Fruit fly (Drosophila melanogaster) whole organism, prepupa: ENCODE measurements around the gene CG5877.

Experiments
- Blimp-1 ChIP-seq: fragments of 200-800 bp; sonication (Bioruptor generic); optimal IDR thresholded peaks from 3 replicates; lab custom pipeline; 2017; ENCODE audit warnings: missing biosample characterization, missing genetic modification characterization, mild to moderate bottlenecking, moderate library complexity, missing genetic modification reagents
- CG10631 ChIP-seq: fragments of 200-800 bp; sonication (Bioruptor generic); optimal IDR thresholded peaks from 2 replicates; lab custom pipeline; 2016; ENCODE audit warnings: missing biosample characterization, missing genetic modification characterization
- CG11294 ChIP-seq: fragments of 200-800 bp; sonication (Bioruptor generic); IDR thresholded peaks from 2 replicates; pipeline ENCODE4 v1.3.6; 2022; ENCODE audit warnings: missing biosample characterization, missing genetic modification characterization
- CG11762 ChIP-seq: fragments of 200-800 bp; sonication (Bioruptor generic); optimal IDR thresholded peaks from 3 replicates; lab custom pipeline; 2016; ENCODE audit warnings: missing biosample characterization, missing genetic modification characterization; ENCODE audit not compliant: insufficient read depth
- CG11902 ChIP-seq: fragments of 200-800 bp; sonication (Bioruptor generic); optimal IDR thresholded peaks from 3 replicates; lab custom pipeline; 2016; ENCODE audit warnings: missing biosample characterization, missing genetic modification characterization
- CG1621 ChIP-seq: fragments of 200-800 bp; sonication (Bioruptor generic); optimal IDR thresholded peaks from 3 replicates; lab custom pipeline; 2018; ENCODE audit warnings: missing biosample characterization, mild to moderate bottlenecking, missing genetic modification characterization
- CG16779 ChIP-seq: fragments of 200-800 bp; sonication (Bioruptor generic); optimal IDR thresholded peaks from 3 replicates; lab custom pipeline; 2017; ENCODE audit warnings: missing biosample characterization, mild to moderate bottlenecking, missing genetic modification characterization
- CG3032 ChIP-seq: fragments of 200-800 bp; optimal IDR thresholded peaks from 2 replicates; lab custom pipeline; 2019; ENCODE audit warnings: missing biosample characterization, mild to moderate bottlenecking, missing genetic modification characterization, moderate library complexity
- CG34406 ChIP-seq: fragments of 200-800 bp; sonication (Bioruptor generic); optimal IDR thresholded peaks from 3 replicates; lab custom pipeline; 2016; ENCODE audit warnings: missing biosample characterization, missing genetic modification characterization
- CG3919 ChIP-seq: fragments of 200-800 bp; sonication (Bioruptor generic); optimal IDR thresholded peaks from 3 replicates; lab custom pipeline; 2016; ENCODE audit warnings: missing biosample characterization, missing genetic modification characterization
- CG4318 ChIP-seq: fragments of 200-800 bp; sonication (Bioruptor generic); optimal IDR thresholded peaks from 3 replicates; lab custom pipeline; 2017; ENCODE audit warnings: missing biosample characterization, mild to moderate bottlenecking, missing genetic modification characterization
- CG6163 ChIP-seq: fragments of 200-800 bp; sonication (Bioruptor generic); IDR thresholded peaks from 3 replicates; pipeline ENCODE4 v1.3.6; 2022; ENCODE audit warnings: missing biosample characterization, missing genetic modification characterization
- CG6276 ChIP-seq: fragments of 200-800 bp; sonication (Bioruptor generic); optimal IDR thresholded peaks from 2 replicates; lab custom pipeline; 2017; ENCODE audit warnings: missing biosample characterization, mild to moderate bottlenecking, missing genetic modification characterization
- CG6808 ChIP-seq: fragments of 200-800 bp; sonication (Bioruptor generic); optimal IDR thresholded peaks from 3 replicates; lab custom pipeline; 2017; ENCODE audit warnings: missing biosample characterization, missing genetic modification characterization, mild to moderate bottlenecking, moderate library complexity, missing genetic modification reagents
- CG6854 ChIP-seq: fragments of 200-800 bp; sonication (Bioruptor generic); optimal IDR thresholded peaks from 2 replicates; lab custom pipeline; 2017; ENCODE audit warnings: missing biosample characterization, mild to moderate bottlenecking, missing genetic modification characterization
- CG7368 ChIP-seq: fragments of 200-800 bp; sonication (Bioruptor generic); optimal IDR thresholded peaks from 3 replicates; lab custom pipeline; 2016; ENCODE audit warnings: missing biosample characterization, missing genetic modification characterization
- CG8119 ChIP-seq: fragments of 200-800 bp; sonication (Bioruptor generic); IDR thresholded peaks from 3 replicates; pipeline ENCODE4 v1.3.6; 2022; ENCODE audit warnings: missing biosample characterization, missing genetic modification characterization
- CG9139 ChIP-seq: fragments of 200-800 bp; sonication (Bioruptor generic); optimal IDR thresholded peaks from 3 replicates; lab custom pipeline; 2017; ENCODE audit warnings: missing biosample characterization, mild to moderate bottlenecking, missing genetic modification characterization
- Eip78C ChIP-seq: fragments of 200-800 bp; sonication (Bioruptor generic); peaks from one replicate; lab custom pipeline; 2016; ENCODE audit warnings: missing biosample characterization, missing genetic modification characterization
- Eip93F ChIP-seq: fragments of 200-800 bp; sonication (Bioruptor generic); optimal IDR thresholded peaks from 2 replicates; lab custom pipeline; 2016; ENCODE audit warnings: missing biosample characterization, mild to moderate bottlenecking, missing genetic modification characterization
- Ets96B ChIP-seq: fragments of 200-800 bp; optimal IDR thresholded peaks from 2 replicates; lab custom pipeline; 2019; ENCODE audit warnings: missing biosample characterization, mild to moderate bottlenecking, missing genetic modification characterization, moderate library complexity
- Gug ChIP-seq: fragments of 200-800 bp; sonication (Bioruptor generic); IDR thresholded peaks from 2 replicates; pipeline ENCODE4 v1.3.6; 2022; ENCODE audit warnings: missing biosample characterization, missing genetic modification characterization
- Hr4 ChIP-seq: fragments of 200-800 bp; sonication (Bioruptor generic); optimal IDR thresholded peaks from 3 replicates; lab custom pipeline; 2016; ENCODE audit warnings: missing biosample characterization, missing genetic modification characterization
- Smox ChIP-seq: fragments of 200-800 bp; sonication (Bioruptor generic); optimal IDR thresholded peaks from 3 replicates; lab custom pipeline; 2016; ENCODE audit warnings: missing biosample characterization, missing genetic modification characterization
- Sox102F ChIP-seq: fragments of 200-800 bp; sonication (Bioruptor generic); optimal IDR thresholded peaks from 2 replicates; lab custom pipeline; 2016; ENCODE audit warnings: missing biosample characterization, mild to moderate bottlenecking, missing genetic modification characterization
- Sox14 ChIP-seq: fragments of 200-800 bp; sonication (Bioruptor generic); optimal IDR thresholded peaks from 3 replicates; lab custom pipeline; 2016; ENCODE audit warnings: missing biosample characterization, missing genetic modification characterization
- Sox15 ChIP-seq: fragments of 200-800 bp; sonication (Bioruptor generic); optimal IDR thresholded peaks from 3 replicates; lab custom pipeline; 2016; ENCODE audit warnings: missing biosample characterization, missing genetic modification characterization
- cyc ChIP-seq: fragments of 200-800 bp; sonication (Bioruptor generic); optimal IDR thresholded peaks from 3 replicates; lab custom pipeline; 2016; ENCODE audit warnings: missing biosample characterization, missing genetic modification characterization
- dac ChIP-seq: fragments of 200-800 bp; sonication (Bioruptor generic); optimal IDR thresholded peaks from 2 replicates; lab custom pipeline; 2017; ENCODE audit warnings: missing biosample characterization, mild to moderate bottlenecking, missing genetic modification characterization
- eg ChIP-seq: fragments of 200-800 bp; sonication (Bioruptor generic); IDR thresholded peaks from 3 replicates; pipeline ENCODE4 v1.3.6; 2022; ENCODE audit warnings: missing biosample characterization, missing genetic modification characterization
- esn ChIP-seq: fragments of 200-800 bp; sonication (Bioruptor generic); optimal IDR thresholded peaks from 2 replicates; lab custom pipeline; 2016; ENCODE audit warnings: missing biosample characterization, mild to moderate bottlenecking, missing genetic modification characterization, moderate library complexity
- fd59A ChIP-seq: fragments of 200-800 bp; sonication (Bioruptor generic); optimal IDR thresholded peaks from 2 replicates; lab custom pipeline; 2017; ENCODE audit warnings: missing biosample characterization, mild to moderate bottlenecking, missing genetic modification characterization, missing genetic modification reagents
- fd85E ChIP-seq: fragments of 200-800 bp; sonication (Bioruptor generic); optimal IDR thresholded peaks from 3 replicates; lab custom pipeline; 2016; ENCODE audit warnings: missing biosample characterization, missing genetic modification characterization
- fkh ChIP-seq: fragments of 200-800 bp; sonication (Bioruptor generic); optimal IDR thresholded peaks from 3 replicates; lab custom pipeline; 2017; ENCODE audit warnings: missing biosample characterization, mild to moderate bottlenecking, missing genetic modification characterization, moderate library complexity
- net ChIP-seq: fragments of 200-800 bp; sonication (Bioruptor generic); optimal IDR thresholded peaks from 3 replicates; lab custom pipeline; 2016; ENCODE audit warnings: missing biosample characterization, missing genetic modification characterization
- pdm3 ChIP-seq: fragments of 200-800 bp; sonication (Bioruptor generic); optimal IDR thresholded peaks from 3 replicates; lab custom pipeline; 2016; ENCODE audit warnings: missing biosample characterization, missing genetic modification characterization
- salr ChIP-seq, 2 experiments: fragments of 200-800 bp; sonication (Bioruptor generic); optimal IDR thresholded peaks; 3 replicates each; lab custom pipeline; 2016 to 2018; ENCODE audit warnings: missing biosample characterization in 2 of 2, missing genetic modification characterization in 2 of 2, mild to moderate bottlenecking in 1 of 2
- spab ChIP-seq: fragments of 200-800 bp; sonication (Bioruptor generic); optimal IDR thresholded peaks from 2 replicates; lab custom pipeline; 2017; ENCODE audit warnings: missing biosample characterization, mild to moderate bottlenecking, missing genetic modification characterization, missing genetic modification reagents
- ss ChIP-seq, 2 experiments: fragments of 200-800 bp; sonication (Bioruptor generic); optimal IDR thresholded peaks; 2 replicates in 1 of 2; 3 replicates in 1 of 2; lab custom pipeline; 2017 to 2018; ENCODE audit warnings: mild to moderate bottlenecking in 2 of 2, missing biosample characterization in 2 of 2, missing genetic modification characterization in 2 of 2, moderate library complexity in 1 of 2
- svp ChIP-seq: fragments of 200-800 bp; sonication (Bioruptor generic); peaks from one replicate; lab custom pipeline; 2016; ENCODE audit warnings: missing biosample characterization, missing genetic modification characterization
- vri ChIP-seq: fragments of 200-800 bp; sonication (Bioruptor generic); optimal IDR thresholded peaks from 3 replicates; lab custom pipeline; 2016; ENCODE audit warnings: missing biosample characterization, mild to moderate bottlenecking, missing genetic modification characterization

CG5877 gene

dm6 chrX:15313829-15314324, 21.0 kb downstream of the CG5877 start (continued):
- TF ChIP-seq Ets96B (peak; percentile 5), CG16779 (tag; lab: Kevin White, UChicago) (no peak), salr (GFP tag; optimal IDR thresholded peaks at IDR 0.05; lab: Kevin White, UChicago) (no peak), esn (peak; percentile 30), fd59A (GFP tag; lab: Kevin White, UChicago) (no peak), Smox (GFP tag; lab: Kevin White, UChicago) (no peak), CG11294 (GFP tag; lab: Robert Waterston, UW) (peak; percentile 13; the same call in 1 of the 2 replicates)

dm6 chrX:15319290-15319689, 26.5 kb downstream of the CG5877 start, which contains the start of gene Top1:
Gene Top1 (plus strand): TSS chrX:15319479.
- peak; percentile 61 for TF ChIP-seq Eip78C
- no peak for TF ChIP-seq spab (GFP tag; lab: Kevin White, UChicago)
- TF ChIP-seq CG3919 (GFP tag; lab: Kevin White, UChicago) = peak; percentile 1
- TF ChIP-seq CG8119 = no peak
- TF ChIP-seq CG6276 (GFP tag; lab: Kevin White, UChicago) = peak; percentile 13
- TF ChIP-seq CG1621 (tag; lab: Kevin White, UChicago) = peak; percentile 23
- TF ChIP-seq vri (GFP tag; lab: Kevin White, UChicago) = no peak
- TF ChIP-seq CG7368 (GFP tag; lab: Kevin White, UChicago) = no peak
- TF ChIP-seq ss (GFP tag; optimal IDR thresholded peaks at IDR 0.05; lab: Kevin White, UChicago) = peak in 1 of 2 experiments; percentile 12
- TF ChIP-seq CG6808 (GFP tag; lab: Kevin White, UChicago) = no peak
- peak; percentile 36; the same call in 1 of the 3 replicates for TF ChIP-seq CG6163 (GFP tag; lab: Robert Waterston, UW)
- 0 out of 2 replicates have a peak, but pooled peaks have one; percentile 10 for TF ChIP-seq CG11294 (GFP tag; lab: Robert Waterston, UW)
- no peak for TF ChIP-seq pdm3 (GFP tag; lab: Kevin White, UChicago)
- no peak for TF ChIP-seq Hr4 (GFP tag; lab: Kevin White, UChicago)
- TF ChIP-seq eg (GFP tag; lab: Robert Waterston, UW) = peak; percentile 48
- no peak for TF ChIP-seq CG10631 (GFP tag; lab: Kevin White, UChicago)
- TF ChIP-seq CG4318 (GFP tag; lab: Kevin White, UChicago) = no peak
- peak; percentile 22 for TF ChIP-seq CG3032
- TF ChIP-seq Sox102F (GFP tag; lab: Kevin White, UChicago) = no peak
- TF ChIP-seq Sox14 (GFP tag; lab: Kevin White, UChicago) = no peak
- TF ChIP-seq Smox (GFP tag; lab: Kevin White, UChicago) = no peak
- TF ChIP-seq dac (GFP tag; lab: Kevin White, UChicago) = no peak
- TF ChIP-seq Sox15 (GFP tag; lab: Kevin White, UChicago) = no peak
- TF ChIP-seq CG6854 (GFP tag; lab: Kevin White, UChicago) = peak; percentile 46
- TF ChIP-seq, all 60 proteins: peak for 10

- TF ChIP-seq CG6163 (GFP tag; lab: Robert Waterston, UW) = peak; percentile 21; the same call in 1 of the 3 replicates
- TF ChIP-seq CG34406 (GFP tag; lab: Kevin White, UChicago) = no peak
- TF ChIP-seq CG8119 = 0 out of 3 replicates have a peak, but pooled peaks have one; percentile 37
- TF ChIP-seq CG1621 (tag; lab: Kevin White, UChicago) = no peak
- no peak for TF ChIP-seq Sox102F (GFP tag; lab: Kevin White, UChicago)
- peak; percentile 61 for TF ChIP-seq Eip78C
- TF ChIP-seq svp (GFP tag; lab: Kevin White, UChicago) = peak; percentile 75
- peak; percentile 24; the same call in 1 of the 3 replicates for TF ChIP-seq eg (GFP tag; lab: Robert Waterston, UW)
- no peak for TF ChIP-seq CG3032
- TF ChIP-seq CG6854 (GFP tag; lab: Kevin White, UChicago) = no peak
- TF ChIP-seq dac (GFP tag; lab: Kevin White, UChicago) = no peak
Measured at dm6 chrX:15319699-15320482, 27.1 kb downstream of the CG5877 start.

- TF ChIP-seq ss (GFP tag; optimal IDR thresholded peaks at IDR 0.05; lab: Kevin White, UChicago) (peak; percentile 58 to 77), CG6276 (GFP tag; lab: Kevin White, UChicago) (peak; percentile 38), fkh (no peak), Blimp-1 (no peak), CG11294 (GFP tag; lab: Robert Waterston, UW) (no peak), svp (GFP tag; lab: Kevin White, UChicago) (no peak), Gug (GFP tag; lab: Robert Waterston, UW) (no peak), CG3919 (GFP tag; lab: Kevin White, UChicago) (peak; percentile 9), dac (GFP tag; lab: Kevin White, UChicago) (no peak), fd85E (GFP tag; lab: Kevin White, UChicago) (no peak), CG11902 (no peak), cyc (GFP tag; lab: Kevin White, UChicago) (no peak), Eip93F (GFP tag; lab: Kevin White, UChicago) (peak; percentile 34), CG34406 (GFP tag; lab: Kevin White, UChicago) (peak; percentile 48), Eip78C (peak; percentile 80), CG9139 (GFP tag; lab: Kevin White, UChicago) (peak; percentile 55), net (GFP tag; lab: Kevin White, UChicago) (peak; percentile 43), CG11762 (GFP tag; lab: Kevin White, UChicago) (peak; percentile 53), CG10631 (GFP tag; lab: Kevin White, UChicago) (no peak)
Measured at dm6 chrX:15320522-15320921, 27.7 kb downstream of the CG5877 start.
